Worm (Caenorhabditis elegans) whole organism, dauer: Measurements from ENCODE around the gene C14F11.4.

Experiments used
- unc-62 ChIP-seq: sonication (generic microtip); optimal IDR thresholded peaks from 2 replicates; lab custom pipeline; 2017; ENCODE audit warnings: missing biosample characterization, missing genetic modification reagents, missing genetic modification characterization

The C14F11.4 gene

DNA sequence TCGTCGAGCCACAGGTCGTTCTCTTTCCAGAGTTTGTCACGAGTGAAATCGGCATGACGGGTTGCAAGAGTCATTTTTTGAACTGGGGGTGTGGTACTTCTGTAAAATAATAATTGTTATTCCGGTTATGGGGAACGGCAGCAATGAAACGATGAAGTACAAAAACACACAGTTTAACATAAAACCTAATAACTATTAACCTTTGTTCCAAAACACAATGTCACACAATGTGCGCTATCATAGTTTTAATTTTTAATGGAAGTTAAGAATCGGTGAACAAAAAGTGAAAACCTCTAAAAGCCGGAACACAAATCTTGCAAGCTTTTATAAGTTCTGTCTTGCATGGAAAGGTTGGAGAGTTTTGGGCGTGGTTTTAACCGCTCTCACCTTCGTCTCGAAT lies 2.6 kb upstream of the C14F11.4 start, which contains the start of gene hsp-43:
Gene hsp-43 (minus strand): TSS at position 101 of the 400 bp plus-strand sequence.
- no peak for TF ChIP-seq unc-62 (GFP tag; lab: Kevin White, UChicago)

DNA sequence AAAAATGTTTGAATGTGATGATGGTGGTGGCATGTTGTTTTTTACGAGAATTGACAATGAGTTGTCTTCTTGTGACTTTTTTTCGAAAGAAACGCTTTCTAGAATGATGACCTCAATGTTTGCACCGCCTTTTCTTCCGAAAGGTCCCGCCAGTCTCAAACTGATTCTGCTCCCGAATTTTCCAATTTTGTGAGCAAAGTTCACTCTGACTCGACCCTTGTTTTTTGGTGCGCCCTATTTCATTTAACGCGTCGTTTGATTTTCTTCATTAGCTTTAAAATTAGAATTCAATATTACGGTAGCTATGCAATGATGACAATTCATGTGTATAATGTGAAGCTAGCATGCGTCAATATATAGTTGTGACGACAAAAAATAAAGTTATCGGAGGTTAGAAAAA lies 2.2 kb downstream of the C14F11.4 start, which contains the start of gene lite-1:
Gene lite-1 (minus strand): TSS at position 101 of the 400 bp plus-strand sequence.
- TF ChIP-seq unc-62 (GFP tag; lab: Kevin White, UChicago): no peak

DNA sequence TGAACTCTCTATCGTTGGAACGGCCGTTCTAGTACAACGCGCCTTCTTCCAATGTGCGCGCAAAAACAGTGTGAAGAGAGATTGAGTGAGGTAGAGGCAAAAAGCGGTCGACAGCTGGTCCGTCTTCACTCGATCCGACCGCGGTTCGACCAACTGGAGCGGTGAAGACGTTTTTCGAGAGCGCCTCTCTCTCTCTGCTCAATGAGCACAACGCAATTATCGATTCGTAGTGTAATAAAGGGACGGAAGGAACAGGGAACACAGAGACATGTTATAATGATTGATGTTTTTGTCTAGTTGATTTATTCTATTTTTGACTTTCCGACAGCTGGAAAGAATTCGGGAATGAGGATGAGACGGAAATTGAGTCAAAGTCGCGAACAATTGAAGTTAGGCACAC lies 8.0 kb downstream of the C14F11.4 start:
- TF ChIP-seq unc-62 (GFP tag; lab: Kevin White, UChicago): no peak

ce11 chrX:6221097-6221496 lies 11.8 kb downstream of the C14F11.4 start:
- no peak for TF ChIP-seq unc-62 (GFP tag; lab: Kevin White, UChicago)

DNA sequence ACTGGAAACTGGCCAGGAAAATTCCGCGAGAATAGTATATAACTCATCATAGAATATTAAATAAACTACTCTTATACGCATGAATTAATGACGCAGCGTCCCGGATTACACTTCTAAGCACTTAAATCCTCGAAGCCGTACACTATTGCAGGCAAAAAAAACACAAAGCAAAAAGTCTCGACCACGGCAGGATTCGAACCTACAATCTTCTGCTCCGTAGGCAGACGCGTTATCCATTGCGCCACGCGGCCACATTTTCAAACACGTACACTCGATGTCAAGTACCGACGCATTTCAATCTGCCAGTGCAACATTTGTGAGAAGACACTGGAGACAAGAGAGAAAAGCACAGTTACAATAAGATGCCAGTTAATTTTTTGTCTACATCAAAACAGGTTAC lies 13.0 kb downstream of the C14F11.4 start:
- no peak for TF ChIP-seq unc-62 (GFP tag; lab: Kevin White, UChicago)

DNA sequence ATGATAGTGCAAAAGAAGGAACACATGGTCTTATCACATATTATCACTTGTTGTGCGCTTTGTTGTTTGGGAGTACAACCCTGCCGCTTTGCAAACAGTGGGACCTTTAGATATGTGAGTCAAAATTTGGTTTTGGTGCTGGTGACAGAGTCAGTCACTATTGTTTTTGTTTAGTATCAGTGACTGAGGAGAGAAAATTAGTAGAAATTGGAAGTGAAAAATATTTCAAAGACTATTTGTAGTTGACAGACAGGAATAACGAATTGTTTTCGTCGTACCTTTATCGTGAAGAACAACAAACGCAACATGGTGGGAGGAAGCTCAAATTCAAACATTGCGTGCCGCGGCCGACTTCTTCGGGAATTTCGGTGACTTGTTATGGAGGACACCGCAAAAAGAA lies 16.3 kb downstream of the C14F11.4 start, which contains the start of gene lrch-1:
Gene lrch-1 (minus strand): TSS at position 101 of the 400 bp plus-strand sequence.
- no peak for TF ChIP-seq unc-62 (GFP tag; lab: Kevin White, UChicago)

DNA sequence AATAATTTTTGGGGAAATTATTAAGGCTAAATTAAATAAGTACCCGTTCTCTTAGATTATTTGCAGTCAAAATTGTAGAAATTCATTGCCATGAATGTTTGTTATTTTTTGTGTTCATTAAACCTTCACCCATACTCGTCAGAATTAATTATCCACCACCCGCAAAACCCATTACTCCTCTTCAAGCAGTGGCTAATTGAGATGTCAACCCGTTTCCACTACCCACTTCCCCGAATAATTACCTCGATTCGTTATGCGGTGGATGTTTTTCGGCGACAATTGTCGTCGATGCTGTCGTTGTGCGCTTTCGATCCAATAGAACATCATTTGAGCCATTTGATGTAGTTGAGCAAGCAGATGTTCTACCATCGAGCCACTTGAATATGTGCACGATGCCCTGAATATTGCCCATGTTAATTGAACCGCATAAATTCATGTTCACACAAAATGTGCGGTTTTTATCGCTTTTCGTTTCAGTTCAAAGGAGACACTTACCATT lies 21.5 kb downstream of the C14F11.4 start:
- no peak for TF ChIP-seq unc-62 (GFP tag; lab: Kevin White, UChicago)

DNA sequence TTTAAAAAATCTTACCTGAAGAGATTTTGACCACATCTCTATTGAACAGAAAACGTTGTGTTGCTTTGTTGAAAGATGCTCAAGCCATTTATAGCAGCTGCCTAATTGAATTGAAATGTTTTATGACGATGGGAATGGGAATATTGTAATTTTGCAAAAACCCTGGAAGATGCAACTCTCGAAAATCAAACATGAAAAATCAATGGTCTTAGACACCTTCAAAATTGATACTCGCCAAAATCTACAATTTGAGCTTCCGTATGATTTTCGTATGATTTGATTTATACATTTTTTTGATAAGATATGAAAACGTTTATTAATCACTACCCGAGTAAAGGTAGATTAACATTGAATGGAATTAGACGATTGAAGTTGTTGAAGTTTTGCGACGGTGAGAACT lies 24.4 kb downstream of the C14F11.4 start, which contains the start of gene C14F11.7:
Gene C14F11.7 (minus strand): TSS at position 101 of the 400 bp plus-strand sequence.
- no peak for TF ChIP-seq unc-62 (GFP tag; lab: Kevin White, UChicago)

DNA sequence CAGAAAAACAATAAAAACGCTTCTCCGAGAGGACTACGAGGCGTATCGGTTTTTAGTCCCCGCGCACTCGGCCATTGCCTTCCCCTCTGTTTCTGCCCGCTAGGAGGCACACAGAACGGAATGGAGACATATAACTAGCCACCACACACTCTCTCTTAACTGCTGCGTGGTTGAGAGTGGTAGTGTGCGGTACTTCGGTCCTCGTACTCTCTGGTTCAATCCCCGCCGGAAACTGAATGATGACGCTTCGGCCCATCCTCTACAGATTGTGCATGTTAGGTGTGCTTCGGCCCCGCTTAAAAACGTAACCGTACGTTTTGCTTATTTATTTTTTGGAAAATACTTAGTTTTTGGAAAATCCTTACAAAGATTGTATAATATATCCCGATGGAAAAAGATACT lies 25.2 kb downstream of the C14F11.4 start, which contains the start of gene T13C5.6:
Gene T13C5.6 (minus strand): TSS at position 1 of the 402 bp plus-strand sequence.
- TF ChIP-seq unc-62 (GFP tag; lab: Kevin White, UChicago): no peak

DNA sequence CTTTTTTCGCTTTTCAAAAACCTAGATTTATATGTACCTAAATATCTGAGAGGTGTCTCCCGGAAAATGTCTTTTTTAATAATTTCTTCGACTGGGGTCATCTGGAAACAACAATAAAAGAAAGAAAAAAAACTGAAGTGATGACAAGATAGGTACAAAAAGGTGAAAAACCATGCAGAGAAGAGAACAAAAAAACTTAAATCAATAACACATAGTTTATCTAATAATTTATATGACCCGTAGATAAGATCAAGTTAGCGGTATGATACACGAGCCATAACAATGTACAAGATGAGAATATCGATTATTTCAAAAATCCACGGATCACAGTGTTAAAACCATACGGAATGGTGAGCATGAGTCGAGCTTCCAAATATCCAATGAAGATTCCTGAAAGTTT lies 26.5 kb downstream of the C14F11.4 start, which contains the start of gene mtp-18:
Gene mtp-18 (minus strand): TSS at position 101 of the 400 bp plus-strand sequence.
- no peak for TF ChIP-seq unc-62 (GFP tag; lab: Kevin White, UChicago)

DNA sequence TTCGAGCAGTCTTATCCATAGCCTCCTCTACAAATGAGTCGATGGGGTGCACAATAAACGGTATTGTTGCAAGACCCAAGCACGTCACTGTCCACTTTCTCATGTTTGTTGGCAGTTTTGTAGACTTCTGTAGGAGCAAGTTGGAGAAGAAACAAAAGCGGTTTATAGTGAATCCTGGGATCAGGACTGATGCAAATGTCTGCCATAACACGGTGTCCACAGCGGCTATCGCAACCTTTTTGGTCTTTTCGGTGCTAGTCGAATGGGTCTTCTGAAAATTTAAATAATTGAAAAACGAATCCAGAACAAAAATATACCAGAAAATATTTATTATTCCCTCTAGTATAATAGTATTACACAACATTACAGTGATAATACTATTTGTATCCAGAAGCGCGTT lies 27.5 kb downstream of the C14F11.4 start:
- no peak for TF ChIP-seq unc-62 (GFP tag; lab: Kevin White, UChicago)

DNA sequence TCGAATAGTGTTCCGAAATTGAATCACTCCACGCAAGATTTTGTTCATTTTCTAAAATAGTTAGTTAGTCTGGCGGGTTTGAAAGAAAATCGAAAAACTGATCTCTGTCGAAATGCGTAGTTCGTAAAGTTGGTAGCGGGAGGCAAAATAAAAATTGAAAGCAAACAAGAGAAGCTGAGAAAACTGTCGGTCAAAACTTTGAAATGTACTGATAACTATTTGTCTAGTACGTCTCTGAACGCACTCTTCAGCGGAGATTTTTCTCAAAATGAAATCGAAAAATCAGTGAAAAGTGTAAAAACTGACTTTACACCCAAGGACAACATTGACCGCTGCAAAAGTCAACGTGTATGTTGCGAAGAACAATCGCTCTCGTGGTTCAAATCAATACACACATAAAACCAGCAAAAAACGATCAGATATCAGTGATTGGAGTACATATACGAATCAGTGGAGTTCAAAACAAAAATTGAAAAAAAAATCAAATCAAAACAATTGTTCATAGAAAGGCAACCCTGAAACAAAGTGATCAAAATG lies 28.1 kb downstream of the C14F11.4 start, which contains the start of gene bca-1:
Gene bca-1 (minus strand): TSS at position 51 of the 537 bp plus-strand sequence.
- TF ChIP-seq unc-62 (GFP tag; lab: Kevin White, UChicago): no peak

ce11 chrX:6203315-6203714 lies 29.5 kb downstream of the C14F11.4 start:
- no peak for TF ChIP-seq unc-62 (GFP tag; lab: Kevin White, UChicago)

ce11 chrX:6202809-6203208 lies 30.0 kb downstream of the C14F11.4 start:
- no peak for TF ChIP-seq unc-62 (GFP tag; lab: Kevin White, UChicago)

ce11 chrX:6201542-6201941 lies 31.3 kb downstream of the C14F11.4 start:
- no peak for TF ChIP-seq unc-62 (GFP tag; lab: Kevin White, UChicago)

- no peak for TF ChIP-seq unc-62 (GFP tag; lab: Kevin White, UChicago)
These were observed 36.2 kb downstream of the C14F11.4 start, which contains the start of gene daf-9 for ce11 chrX:6196627-6197026. Gene daf-9 (plus strand): TSS chrX:6196927.
